Fruit fly (Drosophila melanogaster) whole organism, embryonic: ENCODE data around the gene CG10862.
A peak's percentile ranks its signal among the peaks of the same experiment; 100 is the strongest.

ENCODE experiments used
- ATbp ChIP-seq: fragments of 200-800 bp; sonication (Bioruptor generic); optimal IDR thresholded peaks from 2 replicates; lab custom pipeline; 2017; ENCODE audit warnings: missing biosample characterization, mild to moderate bottlenecking, missing genetic modification characterization, missing genetic modification reagents
- CG11456 ChIP-seq: fragments of 200-800 bp; sonication (Bioruptor generic); IDR thresholded peaks from 3 replicates; pipeline ENCODE4 v1.3.6; 2022; ENCODE audit warnings: missing biosample characterization, missing genetic modification characterization
- CG14014 ChIP-seq: fragments of 200-800 bp; sonication (Bioruptor generic); IDR thresholded peaks from 2 replicates; pipeline ENCODE4 v1.3.6; 2022; ENCODE audit warnings: missing biosample characterization, missing genetic modification characterization
- CG14965 ChIP-seq: fragments of 200-800 bp; sonication (Bioruptor generic); optimal IDR thresholded peaks from 2 replicates; lab custom pipeline; 2016; ENCODE audit warnings: missing biosample characterization, missing genetic modification characterization, borderline replicate concordance
- CG15601 ChIP-seq: fragments of 200-800 bp; sonication (Bioruptor generic); optimal IDR thresholded peaks from 3 replicates; lab custom pipeline; 2019; ENCODE audit warnings: missing biosample characterization, mild to moderate bottlenecking, missing genetic modification characterization, moderate library complexity
- CG18011 ChIP-seq: fragments of 200-800 bp; sonication (Bioruptor generic); optimal IDR thresholded peaks from 2 replicates; lab custom pipeline; 2017; ENCODE audit warnings: missing biosample characterization, missing genetic modification characterization, mild to moderate bottlenecking, moderate library complexity, missing genotype
- CG18599 ChIP-seq: fragments of 200-800 bp; sonication (Bioruptor generic); optimal IDR thresholded peaks from 3 replicates; lab custom pipeline; 2017; ENCODE audit warnings: missing biosample characterization, missing genetic modification characterization, mild to moderate bottlenecking, moderate library complexity, missing genetic modification reagents
- CG2712 ChIP-seq: fragments of 200-800 bp; optimal IDR thresholded peaks from 3 replicates; lab custom pipeline; 2019; ENCODE audit warnings: missing biosample characterization, mild to moderate bottlenecking, missing genetic modification characterization, moderate library complexity
- CG31365 ChIP-seq: fragments of 200-800 bp; sonication (Bioruptor generic); optimal IDR thresholded peaks from 2 replicates; lab custom pipeline; 2018; ENCODE audit warnings: missing biosample characterization, mild to moderate bottlenecking, missing genetic modification characterization
- CG3281 ChIP-seq: fragments of 200-800 bp; sonication (Bioruptor generic); optimal IDR thresholded peaks from 3 replicates; lab custom pipeline; 2017; ENCODE audit warnings: missing biosample characterization, mild to moderate bottlenecking, missing genetic modification characterization
- CG4360 ChIP-seq: fragments of 200-800 bp; sonication (Bioruptor generic); IDR thresholded peaks from 2 replicates; pipeline ENCODE4 v1.3.6; 2022; ENCODE audit warnings: missing biosample characterization, missing genetic modification characterization
- CG7556 ChIP-seq: fragments of 200-800 bp; sonication (Bioruptor generic); optimal IDR thresholded peaks from 2 replicates; lab custom pipeline; 2017; ENCODE audit warnings: missing biosample characterization, mild to moderate bottlenecking, missing genetic modification characterization
- CG7839 ChIP-seq: fragments of 200-800 bp; sonication (Bioruptor generic); optimal IDR thresholded peaks from 3 replicates; lab custom pipeline; 2018; ENCODE audit warnings: missing biosample characterization, mild to moderate bottlenecking, missing genetic modification characterization, moderate library complexity
- CG8765 ChIP-seq: fragments of 200-800 bp; sonication (Bioruptor generic); IDR thresholded peaks from 2 replicates; pipeline ENCODE4 v1.3.6; 2022; ENCODE audit warnings: missing biosample characterization, missing genetic modification characterization
- D ChIP-seq, 2 experiments: fragments of 200-800 bp in 1 of 2; fragments of >200 bp in 1 of 2; sonication (Bioruptor generic) in 1 of 2; optimal IDR thresholded peaks; 2 replicates in 1 of 2; 3 replicates in 1 of 2; lab custom pipeline; 2017; ENCODE audit warnings: mild to moderate bottlenecking in 1 of 2, missing biosample characterization in 1 of 2, missing genetic modification characterization in 1 of 2, missing genetic modification reagents in 1 of 2
- Dfd ChIP-seq, 2 experiments: fragments of >200 bp; optimal IDR thresholded peaks; 2 replicates each; lab custom pipeline; 2017; ENCODE audit warnings: missing biosample characterization in 2 of 2, missing genetic modification characterization in 2 of 2
- Ets65A ChIP-seq: fragments of 200-800 bp; sonication (Bioruptor generic); peaks from one replicate; lab custom pipeline; 2016; ENCODE audit warnings: missing biosample characterization, missing genetic modification characterization
- HHEX ChIP-seq: fragments of 200-800 bp; sonication (Bioruptor generic); optimal IDR thresholded peaks from 3 replicates; lab custom pipeline; 2017; ENCODE audit warnings: missing biosample characterization, mild to moderate bottlenecking, missing genetic modification characterization, missing genetic modification reagents
- Hr3 ChIP-seq: fragments of 200-800 bp; sonication (Bioruptor generic); optimal IDR thresholded peaks from 3 replicates; lab custom pipeline; 2016; ENCODE audit warnings: missing biosample characterization, missing genetic modification characterization
- Med ChIP-seq: fragments of 200-800 bp; sonication (Bioruptor generic); peaks from one replicate; lab custom pipeline; 2016; ENCODE audit warnings: missing biosample characterization, missing genetic modification characterization, mild to moderate bottlenecking, inconsistent platforms, moderate library complexity
- Meics ChIP-seq: fragments of 200-800 bp; sonication (Bioruptor generic); optimal IDR thresholded peaks from 2 replicates; lab custom pipeline; 2017; ENCODE audit warnings: missing biosample characterization, mild to moderate bottlenecking, missing genetic modification characterization
- Oli ChIP-seq: fragments of 200-800 bp; sonication (Bioruptor generic); optimal IDR thresholded peaks from 2 replicates; lab custom pipeline; 2018; ENCODE audit warnings: missing biosample characterization, mild to moderate bottlenecking, missing genetic modification characterization, moderate library complexity
- Opbp ChIP-seq: fragments of 200-800 bp; sonication (Bioruptor generic); IDR thresholded peaks from 3 replicates; pipeline ENCODE4 v1.3.6; 2022; ENCODE audit warnings: missing biosample characterization, missing genetic modification characterization; ENCODE audit not compliant: partially characterized antibody
- Ssrp ChIP-seq: fragments of 200-800 bp; sonication (Bioruptor generic); optimal IDR thresholded peaks from 2 replicates; lab custom pipeline; 2018; ENCODE audit warnings: missing biosample characterization, mild to moderate bottlenecking, missing genetic modification characterization, moderate library complexity
- Xrp1 ChIP-seq: fragments of 200-800 bp; sonication (Bioruptor generic); IDR thresholded peaks from 2 replicates; pipeline ENCODE4 v1.3.6; 2022; ENCODE audit warnings: missing biosample characterization, missing genetic modification characterization
- al ChIP-seq: fragments of 200-800 bp; sonication (Bioruptor generic); IDR thresholded peaks from 2 replicates; pipeline ENCODE4 v1.3.6; 2022; ENCODE audit warnings: missing biosample characterization, missing genetic modification characterization
- az2 ChIP-seq: fragments of 200-800 bp; sonication (Bioruptor generic); optimal IDR thresholded peaks from 3 replicates; lab custom pipeline; 2016; ENCODE audit warnings: missing biosample characterization, missing genetic modification characterization
- chinmo ChIP-seq: fragments of 200-800 bp; sonication (Bioruptor generic); IDR thresholded peaks from 4 replicates; pipeline ENCODE4 v1.3.6; 2022; ENCODE audit warnings: missing biosample characterization, missing genetic modification characterization; ENCODE audit not compliant: partially characterized antibody
- croc ChIP-seq: fragments of 200-800 bp; sonication (Bioruptor generic); conservative IDR thresholded peaks from 3 replicates; pipeline ENCODE4 v1.3.6; 2022; ENCODE audit warnings: missing biosample characterization, missing genetic modification characterization
- dimm ChIP-seq: fragments of 200-800 bp; sonication (Bioruptor generic); IDR thresholded peaks from 2 replicates; pipeline ENCODE4 v1.3.6; 2022; ENCODE audit warnings: missing biosample characterization, missing genetic modification characterization
- dmrt11E ChIP-seq: fragments of 200-800 bp; sonication (Bioruptor generic); optimal IDR thresholded peaks from 3 replicates; lab custom pipeline; 2018; ENCODE audit warnings: missing biosample characterization, mild to moderate bottlenecking, missing genetic modification characterization, moderate library complexity
- dmrt99B ChIP-seq: fragments of 200-800 bp; sonication (Bioruptor generic); optimal IDR thresholded peaks from 2 replicates; lab custom pipeline; 2018; ENCODE audit warnings: missing biosample characterization, mild to moderate bottlenecking, missing genetic modification characterization, moderate library complexity
- dysf ChIP-seq: fragments of 200-800 bp; sonication (Bioruptor generic); IDR thresholded peaks from 3 replicates; pipeline ENCODE4 v1.3.6; 2022; ENCODE audit warnings: missing biosample characterization, missing genetic modification characterization
- fd96Cb ChIP-seq: fragments of 200-800 bp; sonication (Bioruptor generic); optimal IDR thresholded peaks from 2 replicates; lab custom pipeline; 2018; ENCODE audit warnings: missing biosample characterization, mild to moderate bottlenecking, missing genetic modification characterization, moderate library complexity
- gfzf ChIP-seq: fragments of 200-800 bp; sonication (Bioruptor generic); optimal IDR thresholded peaks from 2 replicates; lab custom pipeline; 2016; ENCODE audit warnings: missing biosample characterization, mild to moderate bottlenecking, missing genetic modification characterization, moderate library complexity
- nom ChIP-seq: fragments of 200-800 bp; sonication (Bioruptor generic); optimal IDR thresholded peaks from 2 replicates; lab custom pipeline; 2017; ENCODE audit warnings: missing biosample characterization, missing genetic modification characterization, mild to moderate bottlenecking, moderate library complexity, missing genetic modification reagents
- row ChIP-seq: fragments of 200-800 bp; sonication (Bioruptor generic); IDR thresholded peaks from 3 replicates; pipeline ENCODE4 v1.3.6; 2022; ENCODE audit warnings: missing biosample characterization, missing genetic modification characterization
- sens-2 ChIP-seq: fragments of 200-800 bp; sonication (Bioruptor generic); IDR thresholded peaks from 2 replicates; pipeline ENCODE4 v1.3.6; 2022; ENCODE audit warnings: missing biosample characterization, missing genetic modification characterization
- sisA ChIP-seq: fragments of 200-800 bp; sonication (Bioruptor generic); IDR thresholded peaks from 2 replicates; pipeline ENCODE4 v1.3.6; 2022; ENCODE audit warnings: missing biosample characterization, missing genetic modification characterization
- sqz ChIP-seq: fragments of 200-800 bp; sonication (Bioruptor generic); optimal IDR thresholded peaks from 3 replicates; lab custom pipeline; 2018; ENCODE audit warnings: missing biosample characterization, mild to moderate bottlenecking, missing genetic modification characterization
- ssp ChIP-seq: fragments of 200-800 bp; sonication (Bioruptor generic); IDR thresholded peaks from 2 replicates; pipeline ENCODE4 v1.3.6; 2022; ENCODE audit warnings: missing biosample characterization, missing genetic modification characterization
- unpg ChIP-seq: fragments of 200-800 bp; sonication (Bioruptor generic); optimal IDR thresholded peaks from 3 replicates; lab custom pipeline; 2018; ENCODE audit warnings: missing biosample characterization, mild to moderate bottlenecking, missing genetic modification characterization, moderate library complexity
- vnd ChIP-seq: fragments of 200-800 bp; sonication (Bioruptor generic); IDR thresholded peaks from 3 replicates; pipeline ENCODE4 v1.3.6; 2022; ENCODE audit warnings: missing biosample characterization, missing genetic modification characterization; ENCODE audit not compliant: partially characterized antibody
- wek ChIP-seq: fragments of 200-800 bp; sonication (Bioruptor generic); optimal IDR thresholded peaks from 3 replicates; lab custom pipeline; 2018; ENCODE audit warnings: missing biosample characterization, mild to moderate bottlenecking, missing genetic modification characterization, moderate library complexity
- zen2 ChIP-seq: fragments of 200-800 bp; sonication (Bioruptor generic); IDR thresholded peaks from 3 replicates; pipeline ENCODE4 v1.3.6; 2022; ENCODE audit warnings: missing biosample characterization, missing genetic modification characterization; ENCODE audit not compliant: partially characterized antibody

The CG10862 gene

dm6 chr3L:3645628-3646360, 8.8 kb downstream of the CG10862 start (continued):
- TF ChIP-seq CG18011 (GFP tag; lab: Kevin White, UChicago) (no peak), Ets65A (peak; percentile 52), al (GFP tag; lab: Robert Waterston, UW) (peak; percentile 14; the same call in 1 of the 2 replicates), sqz (GFP tag; lab: Kevin White, UChicago) (no peak), chinmo (0 out of 4 replicates have a peak, but pooled peaks have one; percentile 12), CG18599 (peak; percentile 13), Meics (GFP tag; lab: Kevin White, UChicago) (peak; percentile 1), CG3281 (peak; percentile 11), Dfd (GFP tag; optimal IDR thresholded peaks at IDR 0.05; lab: Kevin White, UChicago) (peak in 1 of 2 experiments; percentile 26), Opbp (GFP tag; lab: Robert Waterston, UW) (no peak), sens-2 (GFP tag; lab: Robert Waterston, UW) (no peak)

dm6 chr3L:3644337-3645027, 10.1 kb downstream of the CG10862 start:
- TF ChIP-seq wek (GFP tag; lab: Kevin White, UChicago) = no peak
- no peak for TF ChIP-seq CG8765
- no peak for TF ChIP-seq CG14965 (GFP tag; lab: Kevin White, UChicago)
- peak; percentile 43 for TF ChIP-seq CG15601 (tag; lab: Kevin White, UChicago)
- no peak for TF ChIP-seq vnd (GFP tag; lab: Robert Waterston, UW)
- TF ChIP-seq CG11456 (GFP tag; lab: Robert Waterston, UW) = 0 out of 3 replicates have a peak, but pooled peaks have one; percentile 3
- TF ChIP-seq croc = no peak
- 0 out of 3 replicates have a peak, but pooled peaks have one; percentile 14 for TF ChIP-seq dysf (GFP tag; lab: Robert Waterston, UW)
- TF ChIP-seq dmrt11E (tag; lab: Kevin White, UChicago) = peak; percentile 46
- TF ChIP-seq dmrt99B (tag; lab: Kevin White, UChicago) = peak; percentile 12
- peak; percentile 20 for TF ChIP-seq ATbp (GFP tag; lab: Kevin White, UChicago)
- TF ChIP-seq Med (GFP tag; lab: Kevin White, UChicago) = peak; percentile 15
- TF ChIP-seq Hr3 (GFP tag; lab: Kevin White, UChicago) = peak; percentile 4
- TF ChIP-seq D (optimal IDR thresholded peaks at IDR 0.05; lab: Kevin White, UChicago) = no peak
- TF ChIP-seq D (GFP tag; optimal IDR thresholded peaks at IDR 0.05; lab: Kevin White, UChicago) = no peak
- no peak for TF ChIP-seq HHEX (GFP tag; lab: Kevin White, UChicago)
- peak; percentile 39; the same call in 1 of the 2 replicates for TF ChIP-seq Xrp1
- no peak for TF ChIP-seq fd96Cb
- TF ChIP-seq sisA (GFP tag; lab: Robert Waterston, UW) = no peak
- TF ChIP-seq CG4360 (GFP tag; lab: Robert Waterston, UW) = peak; percentile 73
- TF ChIP-seq unpg (GFP tag; lab: Kevin White, UChicago) = peak; percentile 37
- no peak for TF ChIP-seq chinmo
- no peak for TF ChIP-seq gfzf (GFP tag; lab: Kevin White, UChicago)
- TF ChIP-seq row (GFP tag; lab: Robert Waterston, UW) = peak; percentile 18; the same call in 1 of the 3 replicates
- peak; percentile 1 for TF ChIP-seq CG7556
- TF ChIP-seq Oli (tag; lab: Kevin White, UChicago) = peak; percentile 0
- peak; percentile 44 for TF ChIP-seq CG2712 (tag; lab: Kevin White, UChicago)
- no peak for TF ChIP-seq CG14014
- TF ChIP-seq CG7839 (tag; lab: Kevin White, UChicago) = no peak
- 0 out of 2 replicates have a peak, but pooled peaks have one; percentile 5 for TF ChIP-seq dimm (GFP tag; lab: Robert Waterston, UW)
- TF ChIP-seq zen2 (GFP tag; lab: Robert Waterston, UW) = no peak
- peak; percentile 22 for TF ChIP-seq az2
- peak; percentile 43 for TF ChIP-seq Ssrp (tag; lab: Kevin White, UChicago)
- no peak for TF ChIP-seq CG31365 (tag; lab: Kevin White, UChicago)
- no peak for TF ChIP-seq ssp (GFP tag; lab: Robert Waterston, UW)
- no peak for TF ChIP-seq nom (GFP tag; lab: Kevin White, UChicago)
